Worm (Caenorhabditis elegans) whole organism, young adult: ENCODE measurements around the gene ddx-19.

Experiments
- C17E4.6 ChIP-seq: fragments of 200-800 bp; sonication (Bioruptor generic); IDR thresholded peaks from 2 replicates; pipeline ENCODE4 v1.3.6; 2022; ENCODE audit warnings: missing genetic modification reagents, missing genetic modification characterization, missing compliant biosample characterization
- D2030.7 ChIP-seq: fragments of 200-800 bp; sonication (Bioruptor generic); IDR thresholded peaks from 2 replicates; pipeline ENCODE4 v1.3.6; 2022; ENCODE audit warnings: missing genetic modification reagents, missing genetic modification characterization, missing compliant biosample characterization
- F23B12.7 ChIP-seq: sonication (generic microtip); optimal IDR thresholded peaks from 2 replicates; lab custom pipeline; 2017; ENCODE audit warnings: missing genetic modification characterization, mild to moderate bottlenecking, missing compliant biosample characterization, antibody characterized with exemption, moderate library complexity; ENCODE audit not compliant: insufficient read depth
- Y67H2A.10 ChIP-seq: fragments of 200-800 bp; sonication (Bioruptor generic); conservative IDR thresholded peaks from 2 replicates; pipeline ENCODE4 v1.3.6; 2022; ENCODE audit warnings: missing genetic modification reagents, missing genetic modification characterization, missing compliant biosample characterization
- Y79H2A.3 ChIP-seq: fragments of 200-800 bp; sonication (Bioruptor generic); conservative IDR thresholded peaks from 2 replicates; pipeline ENCODE4 v1.3.6; 2022; ENCODE audit warnings: missing genetic modification reagents, missing genetic modification characterization, missing compliant biosample characterization
- Y95B8A.8 ChIP-seq: fragments of 200-800 bp; sonication (Bioruptor generic); IDR thresholded peaks from 2 replicates; pipeline ENCODE4 v1.3.6; 2022; ENCODE audit warnings: missing genetic modification reagents, missing genetic modification characterization, missing compliant biosample characterization
- ZK185.1 ChIP-seq: sonication (generic microtip); optimal IDR thresholded peaks from 2 replicates; lab custom pipeline; 2016; ENCODE audit warnings: mild to moderate bottlenecking, missing genetic modification characterization, missing compliant biosample characterization; ENCODE audit not compliant: poor library complexity, severe bottlenecking
- akir-1 ChIP-seq: fragments of 200-800 bp; sonication (Bioruptor generic); optimal IDR thresholded peaks from 2 replicates; lab custom pipeline; 2018; ENCODE audit warnings: mild to moderate bottlenecking, missing genetic modification characterization, moderate library complexity, missing compliant biosample characterization
- aptf-3 ChIP-seq: fragments of 200-800 bp; sonication (Bioruptor generic); IDR thresholded peaks from 2 replicates; pipeline ENCODE4 v1.3.6; 2022; ENCODE audit warnings: missing genetic modification characterization, missing compliant biosample characterization
- attf-3 ChIP-seq: fragments of 200-800 bp; sonication (Bioruptor generic); conservative IDR thresholded peaks from 2 replicates; pipeline ENCODE4 v1.3.6; 2022; ENCODE audit warnings: missing genetic modification reagents, missing genetic modification characterization, missing compliant biosample characterization
- attf-5 ChIP-seq: fragments of 200-800 bp; sonication (Bioruptor generic); optimal IDR thresholded peaks from 2 replicates; lab custom pipeline; 2018; ENCODE audit warnings: mild to moderate bottlenecking, missing genetic modification characterization, missing compliant biosample characterization
- attf-6 ChIP-seq: fragments of 200-800 bp; sonication (Bioruptor generic); IDR thresholded peaks from 2 replicates; pipeline ENCODE4 v1.3.6; 2022; ENCODE audit warnings: missing genetic modification reagents, missing genetic modification characterization, missing compliant biosample characterization
- bed-2 ChIP-seq: fragments of 200-800 bp; sonication (Bioruptor generic); IDR thresholded peaks from 2 replicates; pipeline ENCODE4 v1.3.6; 2022; ENCODE audit warnings: missing genetic modification reagents, missing genetic modification characterization, missing compliant biosample characterization
- cebp-2 ChIP-seq: fragments of 200-800 bp; sonication (Bioruptor generic); IDR thresholded peaks from 2 replicates; pipeline ENCODE4 v1.3.6; 2022; ENCODE audit warnings: missing genetic modification characterization, missing compliant biosample characterization
- ceh-27 ChIP-seq: fragments of 200-800 bp; sonication (Bioruptor generic); optimal IDR thresholded peaks from 2 replicates; lab custom pipeline; 2018; ENCODE audit warnings: mild to moderate bottlenecking, missing genetic modification characterization, moderate library complexity, missing compliant biosample characterization
- ceh-79 ChIP-seq: sonication (generic microtip); optimal IDR thresholded peaks from 2 replicates; lab custom pipeline; 2017; ENCODE audit warnings: mild to moderate bottlenecking, missing genetic modification characterization, missing compliant biosample characterization
- die-1 ChIP-seq: sonication (generic microtip); optimal IDR thresholded peaks from 2 replicates; lab custom pipeline; 2016; ENCODE audit warnings: missing genotype, mild to moderate bottlenecking, missing genetic modification characterization, missing compliant biosample characterization
- dox-1 ChIP-seq: fragments of 200-800 bp; sonication (Bioruptor generic); IDR thresholded peaks from 2 replicates; pipeline ENCODE4 v1.3.6; 2022; ENCODE audit warnings: missing genetic modification reagents, missing genetic modification characterization, missing compliant biosample characterization
- egl-18 ChIP-seq: fragments of 200-800 bp; sonication (Bioruptor generic); IDR thresholded peaks from 2 replicates; pipeline ENCODE4 v1.3.6; 2022; ENCODE audit warnings: missing genetic modification reagents, missing genetic modification characterization, missing compliant biosample characterization
- egl-44 ChIP-seq: fragments of 200-800 bp; sonication (Bioruptor generic); IDR thresholded peaks from 2 replicates; pipeline ENCODE4 v1.3.6; 2022; ENCODE audit warnings: missing genetic modification reagents, missing genetic modification characterization, missing compliant biosample characterization
- ekl-4 ChIP-seq: fragments of 200-800 bp; sonication (Bioruptor generic); IDR thresholded peaks from 2 replicates; pipeline ENCODE4 v1.3.6; 2022; ENCODE audit warnings: missing genetic modification reagents, missing genetic modification characterization, missing compliant biosample characterization
- fkh-3 ChIP-seq: sonication (generic microtip); optimal IDR thresholded peaks from 2 replicates; lab custom pipeline; 2016; ENCODE audit warnings: mild to moderate bottlenecking, missing genetic modification characterization, missing compliant biosample characterization
- gei-17 ChIP-seq: fragments of 200-800 bp; sonication (Bioruptor generic); optimal IDR thresholded peaks from 2 replicates; lab custom pipeline; 2018; ENCODE audit warnings: mild to moderate bottlenecking, missing genetic modification characterization, missing compliant biosample characterization
- hrde-1 ChIP-seq: sonication (generic microtip); optimal IDR thresholded peaks from 2 replicates; lab custom pipeline; 2016; ENCODE audit warnings: missing genetic modification characterization, mild to moderate bottlenecking, missing compliant biosample characterization, moderate library complexity, missing genotype, missing genetic modification reagents, borderline replicate concordance
- hsf-1 ChIP-seq: fragments of 200-800 bp; sonication (Bioruptor generic); IDR thresholded peaks from 2 replicates; pipeline ENCODE4 v1.3.6; 2022; ENCODE audit warnings: missing genetic modification reagents, missing genetic modification characterization, missing compliant biosample characterization
- lin-26 ChIP-seq: fragments of 200-800 bp; sonication (Bioruptor generic); IDR thresholded peaks from 2 replicates; pipeline ENCODE4 v1.3.6; 2022; ENCODE audit warnings: missing genetic modification reagents, missing genetic modification characterization, missing compliant biosample characterization
- lin-35 ChIP-seq, 3 experiments: fragments of 150-350 bp in 2 of 3; sonication (generic microtip) in 1 of 3; optimal IDR thresholded peaks; 2 replicates each; lab custom pipeline; 2014 to 2018; ENCODE audit warnings: missing biosample characterization in 3 of 3, missing genetic modification characterization in 3 of 3, missing genetic modification reagents in 3 of 3
- mcd-1 ChIP-seq: fragments of 200-800 bp; sonication (Bioruptor generic); IDR thresholded peaks from 2 replicates; pipeline ENCODE4 v1.3.6; 2022; ENCODE audit warnings: missing genetic modification reagents, missing genetic modification characterization, missing compliant biosample characterization
- mes-4 ChIP-seq: sonication (generic microtip); optimal IDR thresholded peaks from 2 replicates; lab custom pipeline; 2016; ENCODE audit warnings: missing genotype, missing genetic modification characterization, missing compliant biosample characterization
- nhr-27 ChIP-seq: fragments of 200-800 bp; sonication (Bioruptor generic); optimal IDR thresholded peaks from 2 replicates; lab custom pipeline; 2018; ENCODE audit warnings: mild to moderate bottlenecking, missing genetic modification characterization, moderate library complexity, missing compliant biosample characterization
- nhr-90 ChIP-seq: sonication (generic microtip); optimal IDR thresholded peaks from 2 replicates; lab custom pipeline; 2016; ENCODE audit warnings: missing genotype, mild to moderate bottlenecking, missing genetic modification characterization, missing compliant biosample characterization
- pha-4 ChIP-seq: fragments of 150-350 bp; sonication (generic microtip); optimal IDR thresholded peaks from 2 replicates; lab custom pipeline; 2014; ENCODE audit warnings: missing biosample characterization, missing genetic modification reagents, missing genetic modification characterization
- rcor-1 ChIP-seq: fragments of 200-800 bp; sonication (Bioruptor generic); IDR thresholded peaks from 2 replicates; pipeline ENCODE4 v1.3.6; 2022; ENCODE audit warnings: missing genetic modification reagents, missing genetic modification characterization, missing compliant biosample characterization
- sdz-38 ChIP-seq: sonication (generic microtip); optimal IDR thresholded peaks from 2 replicates; lab custom pipeline; 2016; ENCODE audit warnings: missing genotype, missing genetic modification characterization, missing compliant biosample characterization
- snpc-3.4 ChIP-seq: sonication (generic microtip); optimal IDR thresholded peaks from 2 replicates; lab custom pipeline; 2017; ENCODE audit warnings: missing genetic modification characterization, mild to moderate bottlenecking, missing compliant biosample characterization, antibody characterized with exemption, moderate library complexity, missing genotype, missing genetic modification reagents
- xnd-1 ChIP-seq: sonication (generic microtip); optimal IDR thresholded peaks from 2 replicates; lab custom pipeline; 2016; ENCODE audit warnings: missing genotype, missing genetic modification reagents, missing genetic modification characterization, missing compliant biosample characterization
- ztf-18 ChIP-seq: sonication (generic microtip); optimal IDR thresholded peaks from 2 replicates; lab custom pipeline; 2016; ENCODE audit warnings: missing genotype, mild to moderate bottlenecking, missing genetic modification characterization, missing compliant biosample characterization
- ztf-22 ChIP-seq: fragments of 200-800 bp; sonication (Bioruptor generic); optimal IDR thresholded peaks from 2 replicates; lab custom pipeline; 2018; ENCODE audit warnings: mild to moderate bottlenecking, missing genetic modification characterization, moderate library complexity, missing compliant biosample characterization
- ztf-28 ChIP-seq: fragments of 200-800 bp; sonication (Bioruptor generic); IDR thresholded peaks from 2 replicates; pipeline ENCODE4 v1.3.6; 2022; ENCODE audit warnings: missing genetic modification reagents, missing genetic modification characterization, missing compliant biosample characterization
- ztf-3 ChIP-seq: fragments of 200-800 bp; sonication (Bioruptor generic); optimal IDR thresholded peaks from 2 replicates; lab custom pipeline; 2018; ENCODE audit warnings: mild to moderate bottlenecking, missing genetic modification characterization, missing compliant biosample characterization

The ddx-19 gene

DNA sequence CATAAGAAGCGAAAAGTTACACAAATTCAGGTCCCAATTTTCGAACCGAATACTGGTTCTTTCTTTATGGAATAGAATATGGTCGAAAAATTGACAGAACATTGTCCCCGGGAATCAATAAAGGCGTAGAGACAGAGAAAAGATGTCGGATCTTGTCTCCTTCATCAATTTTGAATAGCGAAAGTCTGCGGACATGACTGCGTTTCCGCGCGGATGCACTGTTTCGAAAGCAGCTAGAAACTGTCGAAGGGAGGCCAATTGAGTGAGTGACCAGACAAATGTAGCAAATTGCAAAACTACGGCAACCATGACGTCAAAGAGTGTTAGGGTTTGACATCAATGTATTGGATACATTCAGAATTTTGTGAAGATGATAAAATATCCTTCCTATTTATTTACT is 28.2 kb upstream of the ddx-19 start:
- TF ChIP-seq hrde-1 (tag; lab: Kevin White, UChicago) = no peak
- TF ChIP-seq fkh-3 (tag; lab: Kevin White, UChicago) = no peak
- no peak for TF ChIP-seq pha-4
- TF ChIP-seq cebp-2 (GFP tag; lab: Robert Waterston, UW) = no peak
- TF ChIP-seq ztf-3 (GFP tag; lab: Kevin White, UChicago) = no peak
- no peak for TF ChIP-seq F23B12.7 (tag; lab: Kevin White, UChicago)
- TF ChIP-seq hsf-1 = no peak
- TF ChIP-seq xnd-1 (tag; lab: Kevin White, UChicago) = no peak
- TF ChIP-seq attf-6 = no peak
- TF ChIP-seq Y79H2A.3 (GFP tag; lab: Robert Waterston, UW) = no peak
- no peak for TF ChIP-seq ztf-28 (GFP tag; lab: Robert Waterston, UW)
- TF ChIP-seq rcor-1 (GFP tag; lab: Robert Waterston, UW) = no peak

DNA sequence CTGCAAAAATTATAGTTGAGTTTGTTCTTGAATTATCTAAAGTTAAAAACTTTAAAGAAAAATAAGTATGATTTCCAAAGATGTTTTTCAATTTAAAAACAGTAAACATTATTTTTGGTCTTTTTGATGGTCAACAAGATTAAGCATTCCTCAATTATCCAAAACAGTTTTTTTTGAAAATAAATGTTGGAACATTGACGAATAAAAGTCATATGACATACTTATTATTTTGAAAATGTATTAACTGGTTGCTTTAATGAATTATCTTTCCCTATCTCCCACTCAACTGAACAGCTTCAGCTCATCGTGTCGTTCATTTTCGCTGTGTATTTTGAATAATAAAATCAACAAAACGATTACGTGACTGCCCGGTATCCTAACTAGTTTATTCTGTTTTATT is 27.6 kb upstream of the ddx-19 start:
- TF ChIP-seq C17E4.6 (no peak), aptf-3 (GFP tag; lab: Robert Waterston, UW) (no peak), Y67H2A.10 (GFP tag; lab: Robert Waterston, UW) (no peak), die-1 (tag; lab: Kevin White, UChicago) (no peak)

DNA sequence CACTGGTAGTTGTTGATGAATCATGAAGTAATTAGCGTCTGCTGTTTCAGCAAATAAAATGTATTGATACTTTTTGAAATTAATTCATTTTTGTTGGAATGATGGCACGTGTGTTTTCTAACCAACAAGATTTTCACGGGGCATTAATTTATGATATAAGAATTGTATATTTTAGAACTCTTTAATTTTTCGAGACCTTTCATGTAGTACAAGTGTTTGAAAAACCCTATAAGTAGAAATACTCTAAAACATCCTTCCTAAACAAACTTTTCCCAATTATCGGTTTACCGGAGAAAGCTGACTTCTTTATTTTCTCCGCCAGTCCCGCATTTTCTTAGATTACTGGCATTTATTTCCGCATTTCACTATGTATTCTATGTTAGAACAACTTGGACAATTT is 25.1 kb upstream of the ddx-19 start, which contains the start of gene snb-6:
Gene snb-6, minus strand, starts transcription at position 101 of the 400 bp plus-strand sequence.
- TF ChIP-seq ceh-79 (tag; lab: Kevin White, UChicago) (no peak), Y95B8A.8 (GFP tag; lab: Robert Waterston, UW) (no peak), mes-4 (tag; lab: Kevin White, UChicago) (no peak), lin-26 (GFP tag; lab: Robert Waterston, UW) (no peak), gei-17 (no peak), C17E4.6 (no peak), ztf-18 (tag; lab: Kevin White, UChicago) (no peak), nhr-90 (no peak), xnd-1 (tag; lab: Kevin White, UChicago) (no peak), akir-1 (no peak), attf-3 (GFP tag; lab: Robert Waterston, UW) (no peak), attf-5 (no peak), egl-18 (GFP tag; lab: Robert Waterston, UW) (no peak), snpc-3.4 (no peak), ekl-4 (GFP tag; lab: Robert Waterston, UW) (no peak)
- TF ChIP-seq, all 124 proteins: peak for 0

DNA sequence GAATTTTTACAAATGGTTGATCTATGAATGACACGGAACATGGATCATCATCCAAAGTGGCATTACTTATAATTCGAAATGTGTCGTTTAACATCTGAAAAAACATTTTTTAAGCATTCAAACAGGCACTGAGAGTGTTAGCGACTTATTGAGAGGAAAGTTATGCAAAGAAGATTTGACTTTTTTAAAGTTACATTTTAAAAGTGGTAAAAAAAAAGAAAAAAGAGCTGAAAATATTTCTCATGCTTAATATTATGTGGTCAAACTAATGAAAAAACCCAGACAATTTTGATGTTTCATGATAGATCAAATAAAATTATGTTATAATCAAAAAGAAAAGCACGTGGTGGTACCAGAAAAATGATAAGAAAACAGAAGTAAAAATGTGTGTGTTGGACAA is 19.6 kb upstream of the ddx-19 start, which contains the start of gene npr-20:
Gene npr-20, minus strand, starts transcription at position 101 of the 400 bp plus-strand sequence.
- TF ChIP-seq ZK185.1 (tag; lab: Kevin White, UChicago) (no peak), ztf-18 (tag; lab: Kevin White, UChicago) (no peak), lin-35 (GFP tag; optimal IDR thresholded peaks at IDR 0.05; lab: Kevin White, UChicago) (no peak), mcd-1 (no peak), akir-1 (no peak), D2030.7 (no peak), sdz-38 (tag; lab: Kevin White, UChicago) (no peak), ceh-27 (GFP tag; lab: Kevin White, UChicago) (no peak), nhr-27 (tag; lab: Kevin White, UChicago) (no peak), lin-26 (GFP tag; lab: Robert Waterston, UW) (no peak), xnd-1 (tag; lab: Kevin White, UChicago) (no peak), ztf-22 (GFP tag; lab: Kevin White, UChicago) (no peak), egl-44 (GFP tag; lab: Robert Waterston, UW) (no peak), bed-2 (GFP tag; lab: Robert Waterston, UW) (no peak), dox-1 (GFP tag; lab: Robert Waterston, UW) (no peak)
